Worm (Caenorhabditis elegans): Measurements from ENCODE around the gene F43C11.2.

- TF ChIP-seq ceh-82 (tag; optimal IDR thresholded peaks at IDR 0.05) (no peak), sea-2 (GFP tag; optimal IDR thresholded peaks at IDR 0.05) (no peak)
Measured at ce11 chrII:2342004-2342479, 12.5 kb upstream of the F43C11.2 start, which contains the start of gene F43C11.6.
